Worm (Caenorhabditis elegans) whole organism, L2 larva: ENCODE measurements around the gene C29F4.3.
"Not testable (repeated sequence)": the region's sequence is repeated elsewhere in the genome, so short reads cannot be mapped to it uniquely, and the experiment has no call there.

ENCODE experiments used
- C34F6.9 ChIP-seq: fragments of 150-350 bp; optimal IDR thresholded peaks from 2 replicates; lab custom pipeline; 2014; ENCODE audit warnings: missing biosample characterization, missing genetic modification characterization
- R02D3.7 ChIP-seq: fragments of 150-350 bp; optimal IDR thresholded peaks from 2 replicates; lab custom pipeline; 2014; ENCODE audit warnings: missing biosample characterization, missing genetic modification characterization
- ZK546.5 ChIP-seq: sonication (generic microtip); optimal IDR thresholded peaks from 2 replicates; lab custom pipeline; 2017; ENCODE audit warnings: missing biosample characterization, missing genetic modification characterization
- aly-2 ChIP-seq: fragments of 150-350 bp; optimal IDR thresholded peaks from 2 replicates; lab custom pipeline; 2014; ENCODE audit warnings: missing biosample characterization, missing genetic modification characterization
- ama-1 ChIP-seq: fragments of 150-350 bp; optimal IDR thresholded peaks from 2 replicates; lab custom pipeline; 2018; ENCODE audit warnings: inconsistent platforms
- blmp-1 ChIP-seq: sonication (generic microtip); optimal IDR thresholded peaks from 2 replicates; lab custom pipeline; 2017; ENCODE audit warnings: missing genetic modification characterization, mild to moderate bottlenecking, missing compliant biosample characterization, antibody characterized with exemption, moderate library complexity; ENCODE audit not compliant: insufficient read depth
- crh-2 ChIP-seq: sonication (generic microtip); optimal IDR thresholded peaks from 2 replicates; lab custom pipeline; 2017; ENCODE audit warnings: missing biosample characterization, missing genetic modification characterization
- dmd-4 ChIP-seq: sonication (generic microtip); optimal IDR thresholded peaks from 2 replicates; lab custom pipeline; 2017; ENCODE audit warnings: missing biosample characterization, missing genetic modification characterization
- egl-27 ChIP-seq: sonication (generic microtip); optimal IDR thresholded peaks from 3 replicates; lab custom pipeline; 2017; ENCODE audit warnings: missing biosample characterization, missing genetic modification reagents, missing genetic modification characterization
- fos-1 ChIP-seq: fragments of 150-350 bp; optimal IDR thresholded peaks from 2 replicates; lab custom pipeline; 2014; ENCODE audit warnings: missing biosample characterization, missing genetic modification characterization
- gmeb-1 ChIP-seq: fragments of 150-350 bp; optimal IDR thresholded peaks from 2 replicates; lab custom pipeline; 2014; ENCODE audit warnings: missing biosample characterization, missing genetic modification characterization
- lin-11 ChIP-seq: fragments of 150-350 bp; sonication (generic microtip); optimal IDR thresholded peaks from 2 replicates; lab custom pipeline; 2014; ENCODE audit warnings: missing biosample characterization, missing genetic modification characterization, inconsistent platforms, mixed read lengths
- lin-13 ChIP-seq: fragments of 150-350 bp; optimal IDR thresholded peaks from 2 replicates; lab custom pipeline; 2014; ENCODE audit warnings: missing biosample characterization, missing genetic modification reagents, missing genetic modification characterization
- lin-39 ChIP-seq: fragments of 150-350 bp; optimal IDR thresholded peaks from 2 replicates; lab custom pipeline; 2014; ENCODE audit warnings: missing biosample characterization, missing genetic modification reagents, missing genetic modification characterization
- lsy-2 ChIP-seq, 2 experiments: fragments of 150-350 bp in 1 of 2; sonication (generic microtip) in 1 of 2; optimal IDR thresholded peaks; 2 replicates each; lab custom pipeline; 2014 to 2017; ENCODE audit warnings: missing biosample characterization in 2 of 2, missing genetic modification characterization in 2 of 2
- mbf-1 ChIP-seq: sonication (generic microtip); optimal IDR thresholded peaks from 2 replicates; lab custom pipeline; 2017; ENCODE audit warnings: missing biosample characterization, missing genetic modification characterization
- mdl-1 ChIP-seq, 2 experiments: fragments of 150-350 bp in 1 of 2; sonication (generic microtip) in 1 of 2; optimal IDR thresholded peaks; 2 replicates each; lab custom pipeline; 2017; ENCODE audit warnings: missing biosample characterization in 2 of 2, missing genetic modification characterization in 2 of 2
- nhr-10 ChIP-seq: sonication (generic microtip); optimal IDR thresholded peaks from 2 replicates; lab custom pipeline; 2017; ENCODE audit warnings: missing biosample characterization, missing genetic modification characterization
- nhr-11 ChIP-seq: fragments of 150-350 bp; optimal IDR thresholded peaks from 2 replicates; lab custom pipeline; 2014; ENCODE audit warnings: missing biosample characterization, missing genetic modification characterization
- nhr-21 ChIP-seq: fragments of 150-350 bp; optimal IDR thresholded peaks from 2 replicates; lab custom pipeline; 2014; ENCODE audit warnings: missing biosample characterization, missing genetic modification characterization
- nhr-23 ChIP-seq: fragments of 150-350 bp; optimal IDR thresholded peaks from 2 replicates; lab custom pipeline; 2014; ENCODE audit warnings: missing biosample characterization, missing genetic modification reagents, missing genetic modification characterization
- nhr-25 ChIP-seq: fragments of 150-350 bp; sonication (generic microtip); optimal IDR thresholded peaks from 3 replicates; lab custom pipeline; 2014; ENCODE audit warnings: missing biosample characterization, missing genetic modification characterization
- nhr-6 ChIP-seq: fragments of 150-350 bp; optimal IDR thresholded peaks from 2 replicates; lab custom pipeline; 2014; ENCODE audit warnings: missing biosample characterization, missing genetic modification characterization
- peb-1 ChIP-seq: fragments of 150-350 bp; optimal IDR thresholded peaks from 2 replicates; lab custom pipeline; 2014; ENCODE audit warnings: missing biosample characterization, missing genetic modification characterization
- sem-4 ChIP-seq: fragments of 150-350 bp; optimal IDR thresholded peaks from 2 replicates; lab custom pipeline; 2014; ENCODE audit warnings: missing biosample characterization, missing genetic modification reagents, missing genetic modification characterization
- skn-1 ChIP-seq: sonication (generic microtip); optimal IDR thresholded peaks from 2 replicates; lab custom pipeline; 2017; ENCODE audit warnings: missing biosample characterization, missing genetic modification characterization
- sma-9 ChIP-seq, 2 experiments: fragments of 150-350 bp in 1 of 2; sonication (generic microtip) in 1 of 2; optimal IDR thresholded peaks; 2 replicates each; lab custom pipeline; 2014 to 2016; ENCODE audit warnings: missing genetic modification characterization in 2 of 2, mild to moderate bottlenecking in 1 of 2, missing biosample characterization in 1 of 2, missing compliant biosample characterization in 1 of 2, missing genetic modification reagents in 1 of 2, moderate library complexity in 1 of 2
- snpc-4 ChIP-seq: fragments of 150-350 bp; optimal IDR thresholded peaks from 2 replicates; lab custom pipeline; 2014; ENCODE audit warnings: missing biosample characterization, missing genetic modification characterization
- unc-39 ChIP-seq: fragments of 150-350 bp; optimal IDR thresholded peaks from 2 replicates; lab custom pipeline; 2014; ENCODE audit warnings: missing biosample characterization, missing genetic modification characterization
- unc-55 ChIP-seq: fragments of 150-350 bp; sonication (generic microtip); optimal IDR thresholded peaks from 3 replicates; lab custom pipeline; 2014; ENCODE audit warnings: missing biosample characterization, missing genetic modification reagents, missing genetic modification characterization
- unc-62 ChIP-seq: fragments of 150-350 bp; optimal IDR thresholded peaks from 2 replicates; lab custom pipeline; 2014; ENCODE audit warnings: missing biosample characterization, missing genetic modification reagents, missing genetic modification characterization
- zag-1 ChIP-seq: fragments of 150-350 bp; optimal IDR thresholded peaks from 2 replicates; lab custom pipeline; 2014; ENCODE audit warnings: missing biosample characterization, missing genetic modification characterization
- ztf-1 ChIP-seq: fragments of 200-800 bp; sonication (Bioruptor generic); conservative IDR thresholded peaks from 2 replicates; pipeline ENCODE4 v1.3.6; 2022; ENCODE audit warnings: missing genetic modification characterization, missing compliant biosample characterization

Gene C29F4.3

DNA sequence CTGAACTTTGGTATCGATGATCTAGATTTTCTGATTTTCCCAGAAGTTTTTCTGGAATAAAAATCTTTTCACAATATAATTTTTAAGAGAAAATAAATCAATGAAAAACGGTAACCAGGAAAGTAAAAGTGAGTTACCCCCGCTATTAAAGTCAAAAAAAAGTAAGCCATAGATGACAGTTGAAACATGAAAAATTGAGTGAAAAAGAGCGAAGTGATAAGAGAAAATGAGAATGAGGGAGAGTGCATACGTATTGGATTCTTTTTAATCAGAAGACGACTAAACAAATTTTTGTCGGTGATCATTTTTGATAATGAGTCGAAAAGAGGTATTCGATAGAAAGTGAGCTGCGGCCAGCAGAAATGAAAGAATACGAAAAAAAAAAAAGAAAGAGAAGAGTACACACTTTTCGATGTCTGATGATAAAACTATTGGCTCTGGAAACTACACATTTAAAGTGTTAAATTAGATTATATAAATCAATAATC, 35.8 kb upstream of the C29F4.3 start, which contains the start of gene gtl-1:
gtl-1 (minus strand) TSS at position 51 of the 488 bp plus-strand sequence.
- TF ChIP-seq aly-2 = no peak
- TF ChIP-seq crh-2 (tag; lab: Kevin White, UChicago) = no peak
- no peak for TF ChIP-seq snpc-4 (tag; lab: Kevin White, UChicago)
- TF ChIP-seq fos-1 (tag; lab: Kevin White, UChicago) = peak; percentile 89

DNA sequence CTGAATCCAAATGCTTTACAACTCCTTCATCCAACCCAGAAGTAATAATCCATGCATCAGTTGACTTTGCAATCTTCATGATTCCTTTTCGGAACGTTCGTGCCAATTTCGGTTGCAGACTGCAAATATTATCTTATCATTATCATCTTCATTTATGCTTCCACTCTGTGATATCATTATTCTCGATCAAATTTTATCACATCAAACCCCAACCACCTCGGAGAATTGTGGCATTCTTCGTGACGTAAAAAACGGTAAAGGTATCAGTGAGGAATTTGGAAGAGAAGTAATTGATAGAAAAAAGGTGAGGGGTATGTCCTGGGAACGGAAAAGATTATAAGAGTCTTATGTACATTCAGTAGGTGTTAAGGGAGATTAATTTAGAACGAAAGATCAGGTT, 33.7 kb upstream of the C29F4.3 start:
- TF ChIP-seq mdl-1 (tag; optimal IDR thresholded peaks at IDR 0.05; lab: Kevin White, UChicago) (no peak), sma-9 (GFP tag; optimal IDR thresholded peaks at IDR 0.05; lab: Kevin White, UChicago) (peak; percentile 49), sma-9 (tag; optimal IDR thresholded peaks at IDR 0.05; lab: Kevin White, UChicago) (no peak), gmeb-1 (tag; lab: Kevin White, UChicago) (no peak), fos-1 (tag; lab: Kevin White, UChicago) (peak; percentile 96), nhr-25 (tag; lab: Kevin White, UChicago) (no peak), nhr-11 (tag; lab: Kevin White, UChicago) (no peak)

DNA sequence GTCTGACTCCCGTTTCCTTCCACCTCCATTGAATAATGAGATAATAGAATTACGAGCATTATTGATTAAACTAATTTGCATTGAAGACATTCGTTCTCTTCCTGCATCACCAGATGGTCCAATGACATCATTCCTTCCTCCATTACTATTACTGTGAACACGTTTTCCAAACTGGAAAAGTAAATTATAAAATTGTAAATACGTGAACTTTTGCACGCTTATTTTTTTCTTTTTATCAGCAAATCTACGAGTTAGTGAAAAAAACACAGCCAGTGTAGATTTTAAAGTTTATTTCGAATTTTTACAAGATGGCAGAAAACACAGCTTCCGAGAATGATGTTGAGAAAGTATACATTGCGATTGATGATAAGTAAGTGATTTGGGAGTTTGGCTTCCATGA, 29.9 kb upstream of the C29F4.3 start, which contains the start of gene C05C12.1:
C05C12.1 (plus strand) TSS at position 301 of the 400 bp plus-strand sequence.
- not testable (repeated sequence) for TF ChIP-seq unc-39 (tag; lab: Kevin White, UChicago); R02D3.7 (tag; lab: Kevin White, UChicago); mdl-1 (tag; optimal IDR thresholded peaks at IDR 0.05; lab: Kevin White, UChicago)

DNA sequence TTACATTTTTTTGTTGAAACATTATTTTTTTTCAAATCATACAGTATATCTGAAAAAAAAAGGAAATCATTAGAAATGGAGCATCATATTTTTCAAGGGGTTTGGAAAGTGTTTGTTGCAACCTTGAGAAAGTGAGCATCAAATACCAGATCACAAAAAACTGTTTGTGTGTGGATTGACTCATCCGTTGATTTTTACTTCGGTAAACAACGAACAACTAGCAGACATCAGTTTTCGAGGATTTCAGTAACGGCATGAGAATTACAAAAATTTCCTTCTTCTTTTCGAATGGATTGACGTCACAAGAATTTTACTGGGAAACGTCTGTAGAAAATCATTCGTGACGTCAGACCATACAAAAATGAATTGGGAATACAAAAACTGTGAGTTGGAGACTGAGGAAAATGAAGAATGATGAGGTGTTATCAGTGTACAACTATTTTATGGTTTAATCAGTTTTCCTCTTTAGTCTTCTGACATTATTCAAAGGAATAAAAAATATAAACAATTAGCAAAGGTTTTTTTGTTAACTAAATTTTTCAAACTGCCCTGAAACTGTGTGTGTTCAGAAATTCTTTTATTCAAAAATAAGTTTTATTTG, 24.4 kb upstream of the C29F4.3 start, which contains the start of gene C05C12.4:
C05C12.4 (minus strand) TSS at position 51 of the 601 bp plus-strand sequence.
- TF ChIP-seq skn-1 (no peak), fos-1 (tag; lab: Kevin White, UChicago) (peak; percentile 76)

DNA sequence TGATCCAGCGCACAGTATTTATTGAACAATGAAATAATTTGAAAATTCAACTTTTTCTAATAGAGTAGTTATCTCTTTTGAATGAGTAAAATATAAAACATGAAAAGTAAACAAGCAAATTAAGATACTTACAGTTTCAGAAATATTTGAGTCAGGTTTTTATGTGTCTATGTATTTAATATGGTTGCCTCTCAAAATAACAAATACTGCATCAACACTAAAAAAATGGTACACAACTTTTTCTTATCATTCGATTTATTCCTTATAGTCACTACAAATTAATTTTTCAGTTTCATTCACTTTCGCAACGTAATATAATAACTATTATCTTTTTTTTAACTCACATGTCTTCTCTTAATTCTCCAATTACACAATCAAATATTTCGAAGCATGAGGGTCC, 23.7 kb upstream of the C29F4.3 start:
- TF ChIP-seq lin-13 (GFP tag; lab: Kevin White, UChicago) = no peak
- TF ChIP-seq nhr-10 (tag; lab: Kevin White, UChicago) = no peak
- TF ChIP-seq, all 48 proteins: peak for 0

DNA sequence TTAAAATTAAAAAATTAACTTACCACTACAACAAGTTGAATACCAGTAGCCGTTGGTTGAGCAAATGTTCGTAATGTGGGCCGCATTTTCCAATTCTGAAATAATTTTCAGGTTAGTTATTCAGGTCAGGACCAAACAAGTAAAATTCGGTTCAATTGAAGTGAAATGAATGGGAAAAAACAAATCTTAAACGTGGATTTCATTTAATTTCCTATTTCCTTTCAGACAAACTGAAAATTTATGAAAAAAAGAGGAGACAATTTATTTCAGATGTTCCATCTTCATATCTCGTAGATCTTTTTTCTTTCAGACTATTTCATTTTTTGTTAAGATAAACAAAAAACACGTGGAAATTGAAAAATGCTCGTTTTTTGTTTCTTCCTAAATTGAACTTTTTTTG, 17.6 kb upstream of the C29F4.3 start, which contains the start of gene C05C12.6:
C05C12.6 (minus strand) TSS at position 101 of the 400 bp plus-strand sequence.
- TF ChIP-seq egl-27 (tag; lab: Kevin White, UChicago) = no peak
- TF ChIP-seq dmd-4 (tag; lab: Kevin White, UChicago) = no peak
- TF ChIP-seq sem-4 (tag; lab: Kevin White, UChicago) = no peak
- TF ChIP-seq gmeb-1 (tag; lab: Kevin White, UChicago) = no peak
- no peak for TF ChIP-seq nhr-21 (tag; lab: Kevin White, UChicago)
- TF ChIP-seq nhr-11 (tag; lab: Kevin White, UChicago) = no peak
- no peak for TF ChIP-seq C34F6.9
- TF ChIP-seq crh-2 (tag; lab: Kevin White, UChicago) = no peak
- no peak for TF ChIP-seq fos-1 (tag; lab: Kevin White, UChicago)
- no peak for TF ChIP-seq nhr-6
- TF ChIP-seq blmp-1 (tag; lab: Kevin White, UChicago) = no peak
- TF ChIP-seq mbf-1 (tag; lab: Kevin White, UChicago) = no peak
- TF ChIP-seq peb-1 (tag; lab: Kevin White, UChicago) = no peak

DNA sequence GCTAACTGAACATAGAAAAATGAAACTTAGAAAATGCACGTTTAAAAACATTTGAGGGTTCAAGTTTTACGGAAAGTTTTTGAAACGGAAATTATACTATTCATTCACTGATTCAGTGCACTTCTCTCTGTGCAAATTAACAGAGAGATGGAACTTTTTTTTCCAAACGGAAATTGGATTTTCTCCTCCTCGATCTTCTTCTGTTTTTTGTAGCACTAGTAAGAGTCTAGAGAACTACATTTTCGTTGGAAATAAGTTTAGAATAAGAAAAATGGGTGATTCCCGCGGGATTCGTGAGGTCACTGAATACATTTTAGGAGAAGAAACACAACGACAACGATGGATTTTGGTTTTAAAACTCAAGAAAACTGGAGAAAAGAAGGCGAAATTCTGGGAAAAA, 12.0 kb upstream of the C29F4.3 start:
- TF ChIP-seq ZK546.5 (tag; lab: Kevin White, UChicago) (no peak), nhr-11 (tag; lab: Kevin White, UChicago) (no peak), unc-55 (GFP tag; lab: Kevin White, UChicago) (no peak), gmeb-1 (tag; lab: Kevin White, UChicago) (no peak), lin-11 (tag; lab: Kevin White, UChicago) (no peak), blmp-1 (tag; lab: Kevin White, UChicago) (no peak), unc-62 (GFP tag; lab: Kevin White, UChicago) (no peak), lin-13 (GFP tag; lab: Kevin White, UChicago) (no peak), nhr-25 (tag; lab: Kevin White, UChicago) (no peak), lsy-2 (tag; optimal IDR thresholded peaks at IDR 0.05; lab: Kevin White, UChicago) (no peak), nhr-23 (no peak), lin-39 (tag; lab: Kevin White, UChicago) (no peak), mbf-1 (tag; lab: Kevin White, UChicago) (no peak), aly-2 (no peak), zag-1 (tag; lab: Kevin White, UChicago) (no peak), ama-1 (no peak), ztf-1 (no peak)
